Worm (Caenorhabditis elegans) whole organism, dauer: ENCODE data around the gene F52G3.1.

Experiments used
- unc-62 ChIP-seq: sonication (generic microtip); optimal IDR thresholded peaks from 2 replicates; lab custom pipeline; 2017; ENCODE audit warnings: missing biosample characterization, missing genetic modification reagents, missing genetic modification characterization

The F52G3.1 gene

DNA sequence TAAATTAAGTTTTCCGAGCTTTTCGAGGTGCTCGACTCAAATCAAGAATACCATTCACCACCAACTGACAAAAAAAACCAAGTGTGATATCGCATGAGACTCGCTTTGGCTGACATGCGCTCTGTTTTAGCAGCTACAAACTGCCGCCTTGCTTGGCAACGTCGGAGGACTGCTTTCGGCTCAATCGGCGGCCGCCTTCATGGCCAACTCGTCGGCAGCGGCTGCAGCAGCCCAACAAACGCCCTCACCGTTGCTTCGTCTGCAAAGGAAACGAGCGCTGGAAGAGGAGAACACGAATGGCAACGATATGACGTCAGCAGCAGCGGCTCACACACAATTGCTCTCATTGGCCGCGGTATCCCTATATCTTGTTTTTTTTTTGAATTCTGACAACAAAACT, 43.2 kb downstream of the F52G3.1 start:
- no peak for TF ChIP-seq unc-62 (GFP tag; lab: Kevin White, UChicago)

DNA sequence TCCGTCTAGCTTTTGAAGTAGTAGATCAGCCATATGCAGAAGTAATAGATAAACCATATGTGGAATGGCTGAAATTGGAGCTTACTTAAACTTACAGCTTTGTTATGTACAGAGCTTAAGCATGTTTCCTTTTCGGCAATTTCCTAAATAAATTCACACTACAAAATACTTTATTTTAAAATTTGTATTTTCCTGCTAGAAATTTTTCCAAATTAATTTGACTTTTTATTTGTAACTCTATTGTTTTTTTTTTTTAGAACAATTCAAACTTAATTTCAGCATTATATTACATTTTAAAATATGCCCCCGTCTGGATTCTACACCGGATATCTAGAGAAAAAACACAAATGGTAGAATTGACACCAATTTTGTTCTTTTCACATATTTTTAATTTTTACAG, 49.5 kb downstream of the F52G3.1 start, which contains the start of gene F35B3.3:
Gene F35B3.3, plus strand, starts transcription at position 301 of the 400 bp plus-strand sequence.
- TF ChIP-seq unc-62 (GFP tag; lab: Kevin White, UChicago), result no peak

DNA sequence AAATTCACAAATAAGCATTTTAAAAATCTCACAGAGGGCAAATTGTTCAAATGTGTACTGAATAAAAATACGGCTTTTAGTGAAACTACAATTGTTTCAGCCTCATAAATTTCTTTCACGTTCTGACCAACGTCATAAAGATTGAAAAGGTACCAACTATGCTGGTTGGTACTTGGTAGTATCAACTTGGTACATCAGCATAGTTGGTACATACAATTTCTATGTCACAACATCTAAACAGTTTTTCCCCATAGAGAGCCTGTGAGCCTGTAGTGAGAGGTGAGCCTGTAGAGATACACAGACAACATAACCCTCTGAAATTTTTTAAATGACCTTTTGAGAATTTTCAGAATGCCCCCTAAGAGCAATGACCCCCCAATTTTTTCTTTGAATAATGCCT, 55.4 kb downstream of the F52G3.1 start:
- TF ChIP-seq unc-62 (GFP tag; lab: Kevin White, UChicago), result no peak

DNA sequence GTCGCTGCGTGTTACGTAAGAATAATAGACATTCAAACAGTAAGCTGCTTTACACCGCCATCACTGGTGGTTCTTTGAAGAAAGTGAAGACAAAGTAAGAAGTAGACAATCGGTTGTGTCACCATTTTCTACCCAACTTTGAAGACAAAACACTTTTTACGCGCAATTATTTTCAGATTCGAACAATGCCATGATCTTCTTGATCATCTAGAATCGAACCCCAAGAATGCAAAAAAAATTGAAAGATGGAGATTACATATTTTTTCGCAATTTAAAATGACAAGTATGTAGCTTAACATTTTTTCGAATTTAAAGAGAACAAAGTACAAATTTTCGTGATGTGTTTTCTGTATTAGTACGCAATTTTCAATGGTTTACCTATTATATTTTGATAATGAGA, 57.2 kb downstream of the F52G3.1 start, which contains the start of gene F35B3.4:
Gene F35B3.4, minus strand, starts transcription at position 101 of the 400 bp plus-strand sequence.
- no peak for TF ChIP-seq unc-62 (GFP tag; lab: Kevin White, UChicago)
